Worm (Caenorhabditis elegans) whole organism, young adult: ENCODE measurements around the gene aaim-1.

ENCODE experiments used
- B0261.1 ChIP-seq: sonication (generic microtip); optimal IDR thresholded peaks from 2 replicates; lab custom pipeline; 2016; ENCODE audit warnings: mild to moderate bottlenecking, missing genetic modification characterization, moderate library complexity, missing compliant biosample characterization
- C06A6.2 ChIP-seq: fragments of 200-800 bp; sonication (Bioruptor generic); conservative IDR thresholded peaks from 2 replicates; pipeline ENCODE4 v1.3.6; 2022; ENCODE audit warnings: missing genetic modification characterization, missing compliant biosample characterization
- F22D6.2 ChIP-seq: sonication (generic microtip); optimal IDR thresholded peaks from 2 replicates; lab custom pipeline; 2016; ENCODE audit warnings: mild to moderate bottlenecking, missing genetic modification characterization, missing compliant biosample characterization
- F52B5.7 ChIP-seq: sonication (generic microtip); optimal IDR thresholded peaks from 2 replicates; lab custom pipeline; 2016; ENCODE audit warnings: mild to moderate bottlenecking, missing genetic modification characterization, missing compliant biosample characterization
- K11D2.4 ChIP-seq: fragments of 200-800 bp; sonication (Bioruptor generic); IDR thresholded peaks from 2 replicates; pipeline ENCODE4 v1.3.6; 2022; ENCODE audit warnings: missing genetic modification reagents, missing genetic modification characterization, missing compliant biosample characterization
- T07F8.4 ChIP-seq: sonication (generic microtip); optimal IDR thresholded peaks from 2 replicates; lab custom pipeline; 2016; ENCODE audit warnings: mild to moderate bottlenecking, missing genetic modification characterization, moderate library complexity, missing compliant biosample characterization
- Y53G8AR.9 ChIP-seq: fragments of 200-800 bp; sonication (Bioruptor generic); conservative IDR thresholded peaks from 2 replicates; pipeline ENCODE4 v1.3.6; 2022; ENCODE audit warnings: missing genetic modification reagents, missing genetic modification characterization, missing compliant biosample characterization
- Y56A3A.18 ChIP-seq: fragments of 200-800 bp; sonication (Bioruptor generic); IDR thresholded peaks from 2 replicates; pipeline ENCODE4 v1.3.6; 2022; ENCODE audit warnings: missing genetic modification reagents, missing genetic modification characterization, missing compliant biosample characterization
- Y67H2A.10 ChIP-seq: fragments of 200-800 bp; sonication (Bioruptor generic); conservative IDR thresholded peaks from 2 replicates; pipeline ENCODE4 v1.3.6; 2022; ENCODE audit warnings: missing genetic modification reagents, missing genetic modification characterization, missing compliant biosample characterization
- ZK185.1 ChIP-seq: sonication (generic microtip); optimal IDR thresholded peaks from 2 replicates; lab custom pipeline; 2016; ENCODE audit warnings: mild to moderate bottlenecking, missing genetic modification characterization, missing compliant biosample characterization; ENCODE audit not compliant: poor library complexity, severe bottlenecking
- atf-7 ChIP-seq: sonication (generic microtip); optimal IDR thresholded peaks from 2 replicates; lab custom pipeline; 2017; ENCODE audit warnings: mild to moderate bottlenecking, missing genetic modification characterization, missing compliant biosample characterization
- ccch-3 ChIP-seq: fragments of 200-800 bp; sonication (Bioruptor generic); optimal IDR thresholded peaks from 2 replicates; lab custom pipeline; 2018; ENCODE audit warnings: mild to moderate bottlenecking, missing genetic modification characterization, missing compliant biosample characterization
- cebp-1 ChIP-seq, 2 experiments: fragments of 200-800 bp in 1 of 2; sonication (Bioruptor generic) in 1 of 2; sonication (generic microtip) in 1 of 2; IDR thresholded peaks in 1 of 2; optimal IDR thresholded peaks in 1 of 2; 2 replicates each; pipeline versions ENCODE4 v1.3.6 to Lab custom; 2017 to 2022; ENCODE audit warnings: missing compliant biosample characterization in 2 of 2, missing genetic modification characterization in 2 of 2, mild to moderate bottlenecking in 1 of 2, missing genetic modification reagents in 1 of 2, moderate library complexity in 1 of 2
- cebp-2 ChIP-seq: fragments of 200-800 bp; sonication (Bioruptor generic); IDR thresholded peaks from 2 replicates; pipeline ENCODE4 v1.3.6; 2022; ENCODE audit warnings: missing genetic modification characterization, missing compliant biosample characterization
- ceh-100 ChIP-seq: fragments of 200-800 bp; sonication (Bioruptor generic); IDR thresholded peaks from 2 replicates; pipeline ENCODE4 v1.3.6; 2022; ENCODE audit warnings: missing genetic modification reagents, missing genetic modification characterization, missing compliant biosample characterization
- ceh-91 ChIP-seq: fragments of 200-800 bp; sonication (Bioruptor generic); IDR thresholded peaks from 2 replicates; pipeline ENCODE4 v1.3.6; 2022; ENCODE audit warnings: missing genetic modification reagents, missing genetic modification characterization, missing compliant biosample characterization
- chd-7 ChIP-seq: sonication (generic microtip); optimal IDR thresholded peaks from 2 replicates; lab custom pipeline; 2016; ENCODE audit warnings: mild to moderate bottlenecking, missing genetic modification characterization, moderate library complexity, missing compliant biosample characterization
- die-1 ChIP-seq: sonication (generic microtip); optimal IDR thresholded peaks from 2 replicates; lab custom pipeline; 2016; ENCODE audit warnings: missing genotype, mild to moderate bottlenecking, missing genetic modification characterization, missing compliant biosample characterization
- dox-1 ChIP-seq: fragments of 200-800 bp; sonication (Bioruptor generic); IDR thresholded peaks from 2 replicates; pipeline ENCODE4 v1.3.6; 2022; ENCODE audit warnings: missing genetic modification reagents, missing genetic modification characterization, missing compliant biosample characterization
- egl-44 ChIP-seq: fragments of 200-800 bp; sonication (Bioruptor generic); IDR thresholded peaks from 2 replicates; pipeline ENCODE4 v1.3.6; 2022; ENCODE audit warnings: missing genetic modification reagents, missing genetic modification characterization, missing compliant biosample characterization
- ekl-4 ChIP-seq: fragments of 200-800 bp; sonication (Bioruptor generic); IDR thresholded peaks from 2 replicates; pipeline ENCODE4 v1.3.6; 2022; ENCODE audit warnings: missing genetic modification reagents, missing genetic modification characterization, missing compliant biosample characterization
- fkh-3 ChIP-seq: sonication (generic microtip); optimal IDR thresholded peaks from 2 replicates; lab custom pipeline; 2016; ENCODE audit warnings: mild to moderate bottlenecking, missing genetic modification characterization, missing compliant biosample characterization
- hmg-1.2 ChIP-seq: fragments of 200-800 bp; sonication (Bioruptor generic); IDR thresholded peaks from 2 replicates; pipeline ENCODE4 v1.3.6; 2022; ENCODE audit warnings: missing genetic modification reagents, missing genetic modification characterization, missing compliant biosample characterization
- lin-35 ChIP-seq, 3 experiments: fragments of 150-350 bp in 2 of 3; sonication (generic microtip) in 1 of 3; optimal IDR thresholded peaks; 2 replicates each; lab custom pipeline; 2014 to 2018; ENCODE audit warnings: missing biosample characterization in 3 of 3, missing genetic modification characterization in 3 of 3, missing genetic modification reagents in 3 of 3
- madf-10 ChIP-seq: sonication (generic microtip); optimal IDR thresholded peaks from 2 replicates; lab custom pipeline; 2016; ENCODE audit warnings: mild to moderate bottlenecking, missing genetic modification characterization, missing compliant biosample characterization
- madf-3 ChIP-seq: fragments of 200-800 bp; sonication (Bioruptor generic); IDR thresholded peaks from 2 replicates; pipeline ENCODE4 v1.3.6; 2022; ENCODE audit warnings: missing genetic modification reagents, missing genetic modification characterization, missing compliant biosample characterization
- madf-8 ChIP-seq: fragments of 200-800 bp; sonication (Bioruptor generic); conservative IDR thresholded peaks from 2 replicates; pipeline ENCODE4 v1.3.6; 2022; ENCODE audit warnings: missing genetic modification reagents, missing genetic modification characterization, missing compliant biosample characterization
- mcd-1 ChIP-seq: fragments of 200-800 bp; sonication (Bioruptor generic); IDR thresholded peaks from 2 replicates; pipeline ENCODE4 v1.3.6; 2022; ENCODE audit warnings: missing genetic modification reagents, missing genetic modification characterization, missing compliant biosample characterization
- mes-4 ChIP-seq: sonication (generic microtip); optimal IDR thresholded peaks from 2 replicates; lab custom pipeline; 2016; ENCODE audit warnings: missing genotype, missing genetic modification characterization, missing compliant biosample characterization
- nhr-120 ChIP-seq: fragments of 200-800 bp; sonication (Bioruptor generic); IDR thresholded peaks from 2 replicates; pipeline ENCODE4 v1.3.6; 2022; ENCODE audit warnings: missing genetic modification characterization, missing compliant biosample characterization
- nhr-27 ChIP-seq: fragments of 200-800 bp; sonication (Bioruptor generic); optimal IDR thresholded peaks from 2 replicates; lab custom pipeline; 2018; ENCODE audit warnings: mild to moderate bottlenecking, missing genetic modification characterization, moderate library complexity, missing compliant biosample characterization
- nhr-80 ChIP-seq: sonication (generic microtip); optimal IDR thresholded peaks from 2 replicates; lab custom pipeline; 2016; ENCODE audit warnings: missing genetic modification characterization, missing compliant biosample characterization
- pbrm-1 ChIP-seq: fragments of 200-800 bp; sonication (Bioruptor generic); IDR thresholded peaks from 2 replicates; pipeline ENCODE4 v1.3.6; 2022; ENCODE audit warnings: missing genetic modification reagents, missing genetic modification characterization, missing compliant biosample characterization
- repo-1 ChIP-seq: sonication (generic microtip); optimal IDR thresholded peaks from 2 replicates; lab custom pipeline; 2017; ENCODE audit warnings: mild to moderate bottlenecking, missing genetic modification characterization, missing compliant biosample characterization
- snpc-1.1 ChIP-seq: sonication (generic microtip); optimal IDR thresholded peaks from 2 replicates; lab custom pipeline; 2017; ENCODE audit warnings: missing genetic modification characterization, mild to moderate bottlenecking, missing compliant biosample characterization, antibody characterized with exemption, moderate library complexity, missing genotype, missing genetic modification reagents; ENCODE audit not compliant: insufficient read depth
- snpc-4 ChIP-seq, 5 experiments: fragments of 150-350 bp in 1 of 5; sonication (generic microtip) in 4 of 5; optimal IDR thresholded peaks; 2 replicates each; lab custom pipeline; 2014 to 2018; ENCODE audit warnings: missing genetic modification characterization in 5 of 5, missing biosample characterization in 3 of 5, antibody characterized with exemption in 2 of 5, mild to moderate bottlenecking in 2 of 5, missing compliant biosample characterization in 2 of 5, missing genotype in 2 of 5, moderate library complexity in 2 of 5, missing genetic modification reagents in 1 of 5
- tlf-1 ChIP-seq: fragments of 200-800 bp; sonication (Bioruptor generic); optimal IDR thresholded peaks from 2 replicates; lab custom pipeline; 2018; ENCODE audit warnings: mild to moderate bottlenecking, missing genetic modification characterization, missing compliant biosample characterization
- unc-130 ChIP-seq: sonication (generic microtip); optimal IDR thresholded peaks from 2 replicates; lab custom pipeline; 2016; ENCODE audit warnings: missing genetic modification reagents, missing genetic modification characterization, missing compliant biosample characterization
- xnd-1 ChIP-seq: sonication (generic microtip); optimal IDR thresholded peaks from 2 replicates; lab custom pipeline; 2016; ENCODE audit warnings: missing genotype, missing genetic modification reagents, missing genetic modification characterization, missing compliant biosample characterization
- zim-3 ChIP-seq: sonication (generic microtip); optimal IDR thresholded peaks from 2 replicates; lab custom pipeline; 2017; ENCODE audit warnings: mild to moderate bottlenecking, missing genetic modification characterization, moderate library complexity, missing compliant biosample characterization
- ztf-28 ChIP-seq: fragments of 200-800 bp; sonication (Bioruptor generic); IDR thresholded peaks from 2 replicates; pipeline ENCODE4 v1.3.6; 2022; ENCODE audit warnings: missing genetic modification reagents, missing genetic modification characterization, missing compliant biosample characterization
- ztf-3 ChIP-seq: fragments of 200-800 bp; sonication (Bioruptor generic); optimal IDR thresholded peaks from 2 replicates; lab custom pipeline; 2018; ENCODE audit warnings: mild to moderate bottlenecking, missing genetic modification characterization, missing compliant biosample characterization
- ztf-6 ChIP-seq: fragments of 200-800 bp; sonication (Bioruptor generic); IDR thresholded peaks from 2 replicates; pipeline ENCODE4 v1.3.6; 2022; ENCODE audit warnings: missing genetic modification reagents, missing genetic modification characterization, missing compliant biosample characterization

aaim-1 gene

ce11 chrX:6562378-6562856 is at the start of gene aaim-1:
Gene aaim-1, minus strand, starts transcription at chrX:6562428.
- TF ChIP-seq ekl-4 (GFP tag; lab: Robert Waterston, UW) = 0 out of 2 replicates have a peak, but pooled peaks have one; percentile 15
- 0 out of 2 replicates have a peak, but pooled peaks have one; percentile 21 for TF ChIP-seq ztf-28 (GFP tag; lab: Robert Waterston, UW)
- TF ChIP-seq dox-1 (GFP tag; lab: Robert Waterston, UW) = no peak
- peak; percentile 37 for TF ChIP-seq nhr-80 (tag; lab: Kevin White, UChicago)

ce11 chrX:6609717-6610116 is 47.5 kb upstream of the aaim-1 start, which contains the start of gene C25B8.8:
Gene C25B8.8, plus strand, starts transcription at chrX:6610017.
- TF ChIP-seq ccch-3 = no peak
- no peak for TF ChIP-seq K11D2.4 (GFP tag; lab: Robert Waterston, UW)
- TF ChIP-seq unc-130 = no peak
- no peak for TF ChIP-seq C06A6.2 (GFP tag; lab: Robert Waterston, UW)
- TF ChIP-seq repo-1 (tag; lab: Kevin White, UChicago) = no peak
- TF ChIP-seq xnd-1 (tag; lab: Kevin White, UChicago) = no peak
- TF ChIP-seq snpc-1.1 (tag; lab: Kevin White, UChicago) = no peak
- no peak for TF ChIP-seq pbrm-1 (GFP tag; lab: Robert Waterston, UW)
- no peak for TF ChIP-seq F22D6.2 (tag; lab: Kevin White, UChicago)
- no peak for TF ChIP-seq lin-35 (GFP tag; optimal IDR thresholded peaks at IDR 0.05; lab: Kevin White, UChicago)
- no peak for TF ChIP-seq die-1
- no peak for TF ChIP-seq ztf-3 (GFP tag; lab: Kevin White, UChicago)
- TF ChIP-seq zim-3 = no peak
- TF ChIP-seq fkh-3 = no peak
- no peak for TF ChIP-seq mes-4 (tag; lab: Kevin White, UChicago)
- no peak for TF ChIP-seq nhr-27 (tag; lab: Kevin White, UChicago)
- TF ChIP-seq mcd-1 (GFP tag; lab: Robert Waterston, UW) = no peak

ce11 chrX:6609251-6609650 is 47.0 kb upstream of the aaim-1 start:
- TF ChIP-seq madf-10 (tag; lab: Kevin White, UChicago) (peak; percentile 41), hmg-1.2 (GFP tag; lab: Robert Waterston, UW) (peak; percentile 4; the same call in 1 of the 2 replicates), F52B5.7 (tag; lab: Kevin White, UChicago) (peak; percentile 9), chd-7 (peak; percentile 4), B0261.1 (no peak), egl-44 (GFP tag; lab: Robert Waterston, UW) (no peak), Y67H2A.10 (GFP tag; lab: Robert Waterston, UW) (no peak), atf-7 (peak; percentile 64), nhr-120 (GFP tag; lab: Robert Waterston, UW) (no peak), ekl-4 (GFP tag; lab: Robert Waterston, UW) (peak; percentile 18; the same call in 1 of the 2 replicates), cebp-1 (GFP tag; IDR thresholded peaks at IDR 0.05; lab: Robert Waterston, UW) (no peak), cebp-1 (tag; optimal IDR thresholded peaks at IDR 0.05; lab: Kevin White, UChicago) (peak; percentile 45), tlf-1 (GFP tag; lab: Kevin White, UChicago) (peak; percentile 57), ZK185.1 (peak; percentile 33), madf-3 (GFP tag; lab: Robert Waterston, UW) (0 out of 2 replicates have a peak, but pooled peaks have one; percentile 43), T07F8.4 (tag; lab: Kevin White, UChicago) (no peak), cebp-2 (peak; percentile 75; the same call in 1 of the 2 replicates), madf-8 (no peak), dox-1 (GFP tag; lab: Robert Waterston, UW) (0 out of 2 replicates have a peak, but pooled peaks have one; percentile 5), K11D2.4 (GFP tag; lab: Robert Waterston, UW) (no peak), ztf-6 (GFP tag; lab: Robert Waterston, UW) (no peak), Y56A3A.18 (GFP tag; lab: Robert Waterston, UW) (peak; percentile 62; the same call in 1 of the 2 replicates), ceh-100 (GFP tag; lab: Robert Waterston, UW) (0 out of 2 replicates have a peak, but pooled peaks have one; percentile 15), mcd-1 (GFP tag; lab: Robert Waterston, UW) (no peak), ceh-91 (GFP tag; lab: Robert Waterston, UW) (no peak), Y53G8AR.9 (GFP tag; lab: Robert Waterston, UW) (peak; percentile 76; the same call in 1 of the 2 replicates), repo-1 (tag; lab: Kevin White, UChicago) (peak; percentile 96), snpc-4 (GFP tag; optimal IDR thresholded peaks at IDR 0.05; lab: Kevin White, UChicago) (no peak), snpc-4 (tag; optimal IDR thresholded peaks at IDR 0.05; lab: Kevin White, UChicago) (no peak)
